Worm (Caenorhabditis elegans) whole organism, L3 larva: ENCODE measurements around the gene C01F1.5.

Experiments used
- R02D3.7 ChIP-seq: fragments of 150-350 bp; optimal IDR thresholded peaks from 2 replicates; lab custom pipeline; 2014; ENCODE audit warnings: missing biosample characterization, missing genetic modification characterization
- aly-2 ChIP-seq: fragments of 150-350 bp; optimal IDR thresholded peaks from 2 replicates; lab custom pipeline; 2014; ENCODE audit warnings: missing biosample characterization, missing genetic modification characterization
- ceh-16 ChIP-seq: sonication (generic microtip); optimal IDR thresholded peaks from 2 replicates; lab custom pipeline; 2017; ENCODE audit warnings: missing biosample characterization, missing genetic modification characterization
- ceh-28 ChIP-seq: fragments of 150-350 bp; optimal IDR thresholded peaks from 2 replicates; lab custom pipeline; 2014; ENCODE audit warnings: missing biosample characterization, missing genetic modification reagents, missing genetic modification characterization
- fkh-2 ChIP-seq: fragments of 150-350 bp; optimal IDR thresholded peaks from 2 replicates; lab custom pipeline; 2014; ENCODE audit warnings: missing biosample characterization, missing genetic modification reagents, missing genetic modification characterization
- jun-1 ChIP-seq: fragments of 150-350 bp; optimal IDR thresholded peaks from 2 replicates; lab custom pipeline; 2014; ENCODE audit warnings: missing biosample characterization, missing genetic modification reagents, missing genetic modification characterization
- mdl-1 ChIP-seq: fragments of 150-350 bp; optimal IDR thresholded peaks from 2 replicates; lab custom pipeline; 2014; ENCODE audit warnings: missing biosample characterization, missing genetic modification characterization
- nhr-11 ChIP-seq: fragments of 150-350 bp; optimal IDR thresholded peaks from 2 replicates; lab custom pipeline; 2014; ENCODE audit warnings: missing biosample characterization, missing genetic modification characterization
- nhr-12 ChIP-seq: fragments of 150-350 bp; optimal IDR thresholded peaks from 2 replicates; lab custom pipeline; 2014; ENCODE audit warnings: missing biosample characterization, missing genetic modification characterization
- pqm-1 ChIP-seq: fragments of 150-350 bp; optimal IDR thresholded peaks from 2 replicates; lab custom pipeline; 2017; ENCODE audit warnings: missing biosample characterization, missing genetic modification characterization, inconsistent platforms
- unc-62 ChIP-seq: fragments of 150-350 bp; sonication (generic microtip); optimal IDR thresholded peaks from 4 replicates; lab custom pipeline; 2014; ENCODE audit warnings: missing biosample characterization, missing genetic modification reagents, missing genetic modification characterization

ce11 chrII:4267711-4268110 is 13.9 kb downstream of the C01F1.5 start:
- TF ChIP-seq nhr-12 (tag; lab: Kevin White, UChicago) = no peak
- no peak for TF ChIP-seq aly-2
- no peak for TF ChIP-seq fkh-2 (tag; lab: Kevin White, UChicago)
- TF ChIP-seq R02D3.7 (tag; lab: Kevin White, UChicago) = no peak
- no peak for TF ChIP-seq pqm-1 (tag; lab: Kevin White, UChicago)
- TF ChIP-seq ceh-28 (tag; lab: Kevin White, UChicago) = no peak
- TF ChIP-seq unc-62 (GFP tag; lab: Kevin White, UChicago) = no peak
- TF ChIP-seq jun-1 (tag; lab: Kevin White, UChicago) = no peak
- no peak for TF ChIP-seq mdl-1 (tag; lab: Kevin White, UChicago)
- no peak for TF ChIP-seq nhr-11
- no peak for TF ChIP-seq ceh-16 (tag; lab: Kevin White, UChicago)
